Worm (Caenorhabditis elegans) whole organism, L4 larva: ENCODE measurements around the gene rme-4.

Experiments
- aha-1 ChIP-seq: fragments of 150-350 bp; peaks from one replicate; lab custom pipeline; 2014; ENCODE audit warnings: missing biosample characterization, missing genetic modification characterization
- daf-19 ChIP-seq: fragments of 200-800 bp; sonication (Bioruptor generic); conservative IDR thresholded peaks from 2 replicates; pipeline ENCODE4 v1.3.6; 2022; ENCODE audit warnings: missing genetic modification characterization, missing compliant biosample characterization
- lin-39 ChIP-seq: fragments of 150-350 bp; optimal IDR thresholded peaks from 2 replicates; lab custom pipeline; 2014; ENCODE audit warnings: missing biosample characterization, missing genetic modification reagents, missing genetic modification characterization
- nhr-28 ChIP-seq: fragments of 150-350 bp; optimal IDR thresholded peaks from 2 replicates; lab custom pipeline; 2014; ENCODE audit warnings: missing biosample characterization, missing genetic modification characterization
- nhr-77 ChIP-seq: fragments of 150-350 bp; optimal IDR thresholded peaks from 2 replicates; lab custom pipeline; 2014; ENCODE audit warnings: missing biosample characterization, missing genetic modification characterization
- pha-4 ChIP-seq, 2 experiments: fragments of 150-350 bp in 1 of 2; fragments of 200-800 bp in 1 of 2; sonication (Bioruptor generic) in 1 of 2; IDR thresholded peaks in 1 of 2; optimal IDR thresholded peaks in 1 of 2; 2 replicates each; pipeline versions ENCODE4 v1.3.6 to Lab custom; 2014 to 2022; ENCODE audit warnings: missing genetic modification characterization in 2 of 2, missing genetic modification reagents in 2 of 2, missing biosample characterization in 1 of 2, missing compliant biosample characterization in 1 of 2

DNA sequence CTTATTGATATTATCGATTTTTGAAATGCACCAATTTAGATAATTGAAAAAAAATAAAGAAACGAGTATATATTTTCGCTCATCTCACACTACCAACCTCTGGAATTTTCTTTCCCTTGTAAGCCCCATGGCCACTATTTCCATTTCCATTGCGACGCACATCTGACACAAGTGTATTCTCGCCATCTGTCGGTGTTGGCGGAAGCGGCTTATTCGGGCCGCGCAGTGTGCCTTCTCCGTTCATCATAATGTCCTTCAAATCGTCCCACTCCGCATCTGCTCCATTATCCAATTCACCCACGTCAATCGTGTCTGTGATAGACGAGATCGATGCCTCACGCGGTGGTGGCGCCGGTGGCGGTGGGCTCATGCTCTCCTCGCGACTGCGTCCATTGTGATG lies 45.1 kb upstream of the rme-4 start:
- TF ChIP-seq nhr-77 (tag; lab: Kevin White, UChicago) (no peak), pha-4 (GFP tag; IDR thresholded peaks at IDR 0.05; lab: Robert Waterston, UW) (no peak), pha-4 (tag; optimal IDR thresholded peaks at IDR 0.05; lab: Kevin White, UChicago) (no peak), daf-19 (GFP tag; lab: Robert Waterston, UW) (no peak), aha-1 (no peak), nhr-28 (tag; lab: Kevin White, UChicago) (no peak), lin-39 (no peak)
